Worm (Caenorhabditis elegans) whole organism, late embryonic: ENCODE data around the gene nspg-13.

Experiments used
- elt-2 ChIP-seq: sonication (generic microtip); optimal IDR thresholded peaks from 2 replicates; lab custom pipeline; 2016; ENCODE audit warnings: missing genetic modification reagents, missing genetic modification characterization, missing compliant biosample characterization
- pqm-1 ChIP-seq: sonication (generic microtip); optimal IDR thresholded peaks from 2 replicates; lab custom pipeline; 2016; ENCODE audit warnings: missing genetic modification characterization, missing compliant biosample characterization
- tbx-2 ChIP-seq: sonication (generic microtip); optimal IDR thresholded peaks from 2 replicates; lab custom pipeline; 2016; ENCODE audit warnings: missing genetic modification characterization, missing compliant biosample characterization

ce11 chrX:5209429-5209828 is 45.6 kb upstream of the nspg-13 start:
- TF ChIP-seq tbx-2 (tag; lab: Kevin White, UChicago) (no peak), pqm-1 (tag; lab: Kevin White, UChicago) (no peak), elt-2 (no peak)
